Worm (Caenorhabditis elegans) whole organism, early embryonic: Measurements from ENCODE around the gene clec-264.

Experiments used
- ama-1 ChIP-seq: fragments of 150-350 bp; optimal IDR thresholded peaks from 2 replicates; lab custom pipeline; 2014
- ceh-13 ChIP-seq: fragments of 200-800 bp; sonication (Bioruptor generic); optimal IDR thresholded peaks from 2 replicates; lab custom pipeline; 2018; ENCODE audit warnings: mild to moderate bottlenecking, missing genetic modification characterization, missing compliant biosample characterization
- hmbx-1 ChIP-seq: sonication (generic microtip); optimal IDR thresholded peaks from 2 replicates; lab custom pipeline; 2016; ENCODE audit warnings: mild to moderate bottlenecking, missing genetic modification characterization, missing compliant biosample characterization
- pes-1 ChIP-seq: fragments of 200-800 bp; sonication (Bioruptor generic); IDR thresholded peaks from 2 replicates; pipeline ENCODE4 v1.3.6; 2022; ENCODE audit warnings: missing genetic modification reagents, missing genetic modification characterization, missing compliant biosample characterization
- tra-4 ChIP-seq: sonication (generic microtip); optimal IDR thresholded peaks from 2 replicates; lab custom pipeline; 2017; ENCODE audit warnings: missing genetic modification characterization, missing compliant biosample characterization

DNA sequence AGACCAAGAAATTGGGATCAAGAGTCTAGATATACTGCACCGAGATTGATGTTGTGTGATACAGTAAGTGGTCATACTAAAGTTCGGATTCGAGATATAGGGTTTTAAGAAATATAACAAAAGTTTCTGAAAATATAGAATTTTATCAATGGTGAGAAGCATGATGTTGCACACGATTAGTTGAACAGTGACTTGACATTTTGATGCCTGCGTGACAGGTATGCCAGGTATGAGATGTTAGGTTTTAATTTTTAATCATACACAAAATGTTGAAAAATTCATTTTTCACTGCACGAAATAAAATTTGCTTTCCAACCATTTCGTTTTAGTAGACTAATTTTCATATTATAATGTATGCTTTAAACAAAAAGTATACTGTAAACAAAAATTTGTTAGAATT lies 20.1 kb downstream of the clec-264 start:
- no peak for TF ChIP-seq ama-1 (lab: Kevin White, UChicago)
- TF ChIP-seq hmbx-1 (tag; lab: Kevin White, UChicago), result no peak
- TF ChIP-seq pes-1, result no peak
- no peak for TF ChIP-seq tra-4 (tag; lab: Kevin White, UChicago)
- no peak for TF ChIP-seq ceh-13 (GFP tag; lab: Kevin White, UChicago)
